Fruit fly (Drosophila melanogaster): ENCODE data around the gene endos.

DNA sequence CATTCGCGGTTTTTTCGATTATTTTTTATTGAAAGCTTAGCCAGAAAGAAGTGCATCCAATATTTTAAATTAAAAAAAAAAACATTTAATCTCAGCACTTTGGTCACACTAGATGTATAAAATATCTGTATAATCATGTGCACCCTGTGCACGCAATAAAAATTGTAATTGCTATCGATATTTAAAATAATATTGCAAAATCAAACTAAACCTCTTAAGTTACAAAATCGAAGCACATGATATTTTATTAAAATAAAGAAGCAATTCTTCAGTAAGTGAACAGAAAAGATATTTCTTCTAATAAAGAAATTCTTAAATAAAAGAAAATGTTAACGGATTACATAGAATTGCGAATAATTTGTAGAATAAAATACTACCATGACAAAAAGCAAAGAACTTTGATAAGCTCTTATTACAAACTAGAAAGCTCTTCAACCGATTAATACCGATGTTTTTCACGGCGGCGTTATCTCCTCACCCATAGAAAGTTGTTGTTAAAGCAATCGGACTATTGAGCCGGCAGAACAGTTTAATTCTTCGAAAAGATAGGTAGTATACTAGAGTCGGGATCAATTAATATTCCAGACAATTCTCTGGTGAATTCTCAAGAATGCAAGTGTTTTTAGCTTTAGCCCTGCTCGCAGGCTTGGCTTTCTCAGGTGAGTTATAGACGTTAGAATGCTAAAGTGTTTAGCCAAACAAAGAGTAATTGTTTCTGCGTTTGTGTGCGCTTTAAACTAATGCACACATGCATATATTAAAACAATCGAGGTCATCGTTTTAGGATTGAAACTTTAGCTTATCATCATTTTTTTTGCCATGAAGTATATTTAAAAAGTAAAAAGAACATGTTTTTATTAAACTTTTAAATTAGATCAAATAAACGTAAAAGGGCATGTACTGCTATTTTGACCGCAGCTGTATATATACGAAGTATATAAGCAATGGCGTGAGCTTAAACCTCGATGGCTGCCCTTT lies 37.5 kb downstream of the endos start, which contains the start of gene CtsK1:
- TF ChIP-seq CG9139 (GFP tag; optimal IDR thresholded peaks at IDR 0.05) (no peak), CG6854 (GFP tag; optimal IDR thresholded peaks at IDR 0.05) (no peak), CG8632 (GFP tag; optimal IDR thresholded peaks at IDR 0.05) (peak; percentile 44), CG3032 (tag; optimal IDR thresholded peaks at IDR 0.05) (peak; percentile 65), CG16779 (tag; optimal IDR thresholded peaks at IDR 0.05) (no peak), Eip78C (GFP tag) (peak; percentile 70), Sox15 (GFP tag; optimal IDR thresholded peaks at IDR 0.05) (no peak), CG11902 (GFP tag; optimal IDR thresholded peaks at IDR 0.05) (no peak), topi (GFP tag; optimal IDR thresholded peaks at IDR 0.05) (peak; percentile 31), CG4318 (GFP tag; optimal IDR thresholded peaks at IDR 0.05) (no peak), Hr4 (GFP tag; optimal IDR thresholded peaks at IDR 0.05) (peak; percentile 58), acj6 (GFP tag; optimal IDR thresholded peaks at IDR 0.05) (peak; percentile 68)

Measured in whole organism, prepupa.